Fruit fly (Drosophila melanogaster): ENCODE measurements around the gene S6k.

S6k gene

DNA sequence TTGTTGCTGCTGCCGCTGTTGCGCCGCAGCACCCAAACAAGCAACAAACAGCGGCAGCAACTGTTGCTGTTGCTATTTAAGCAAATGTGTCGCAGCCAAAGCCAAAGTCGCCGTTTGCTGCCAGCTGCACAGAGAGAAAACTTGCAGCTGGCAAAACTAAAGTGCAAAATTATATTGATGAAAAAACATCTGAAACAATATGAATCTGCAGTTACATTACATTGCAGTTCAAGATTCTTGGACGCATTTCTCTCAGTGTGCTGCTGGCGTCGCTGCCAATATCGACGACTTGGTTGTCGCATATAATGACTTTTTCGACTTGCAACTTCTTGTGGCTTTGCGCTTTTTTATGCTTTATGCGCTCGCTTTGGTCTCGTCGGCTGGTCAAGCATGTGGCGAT lies 23.5 kb upstream of the S6k start (continued):
- no peak for TF ChIP-seq CG11504 (tag; optimal IDR thresholded peaks at IDR 0.05)
- TF ChIP-seq shn (GFP tag; optimal IDR thresholded peaks at IDR 0.05), result no peak
- TF ChIP-seq Fer2 (tag; optimal IDR thresholded peaks at IDR 0.05), result no peak
- no peak for TF ChIP-seq CG11456 (GFP tag; IDR thresholded peaks at IDR 0.05)
- no peak for TF ChIP-seq jumu (GFP tag; optimal IDR thresholded peaks at IDR 0.05)
- no peak for TF ChIP-seq CG13123 (GFP tag; optimal IDR thresholded peaks at IDR 0.05)
- no peak for TF ChIP-seq CG33213 (GFP tag; optimal IDR thresholded peaks at IDR 0.05)
- no peak for TF ChIP-seq Antp (GFP tag; optimal IDR thresholded peaks at IDR 0.05)
- TF ChIP-seq CG16779 (GFP tag; IDR thresholded peaks at IDR 0.05), result no peak
- no peak for TF ChIP-seq D19B (GFP tag; optimal IDR thresholded peaks at IDR 0.05)
- no peak for TF ChIP-seq CG12236 (GFP tag; optimal IDR thresholded peaks at IDR 0.05)
- TF ChIP-seq H2.0 (GFP tag; IDR thresholded peaks at IDR 0.05), result no peak
- TF ChIP-seq sisA (GFP tag; IDR thresholded peaks at IDR 0.05), result peak; percentile 36; the same call in 1 of the 2 replicates
- TF ChIP-seq Lpt (GFP tag; optimal IDR thresholded peaks at IDR 0.05), result no peak
- TF ChIP-seq CG13775 (GFP tag; optimal IDR thresholded peaks at IDR 0.05), result no peak
- no peak for TF ChIP-seq lab (GFP tag; optimal IDR thresholded peaks at IDR 0.05)
- TF ChIP-seq tup (GFP tag; optimal IDR thresholded peaks at IDR 0.05), result no peak
- TF ChIP-seq CG9215 (GFP tag; IDR thresholded peaks at IDR 0.05), result no peak
- TF ChIP-seq CG10321 (GFP tag; IDR thresholded peaks at IDR 0.05), result no peak
- no peak for TF ChIP-seq hkb (optimal IDR thresholded peaks at IDR 0.05)
- TF ChIP-seq hkb (GFP tag; IDR thresholded peaks at IDR 0.05), result peak; percentile 25; the same call in 1 of the 2 replicates
- no peak for TF ChIP-seq croc (GFP tag; conservative IDR thresholded peaks at IDR 0.05)
- no peak for TF ChIP-seq CG13894 (tag; optimal IDR thresholded peaks at IDR 0.05)
- TF ChIP-seq D19A (tag; optimal IDR thresholded peaks at IDR 0.05), result no peak
- no peak for TF ChIP-seq CG1529 (GFP tag; optimal IDR thresholded peaks at IDR 0.05)
- TF ChIP-seq Abd-B (GFP tag; optimal IDR thresholded peaks at IDR 0.05), result no peak
- no peak for TF ChIP-seq CG17802 (tag; optimal IDR thresholded peaks at IDR 0.05)
- no peak for TF ChIP-seq CG1647 (GFP tag; optimal IDR thresholded peaks at IDR 0.05)
- no peak for TF ChIP-seq bbx (GFP tag; IDR thresholded peaks at IDR 0.05; ENCODE audit: partially characterized antibody)
- no peak for TF ChIP-seq MESR4 (GFP tag; optimal IDR thresholded peaks at IDR 0.05)
- TF ChIP-seq CG6813 (GFP tag; optimal IDR thresholded peaks at IDR 0.05), result no peak
- no peak for TF ChIP-seq gt (GFP tag; IDR thresholded peaks at IDR 0.05)
- no peak for TF ChIP-seq CG11723 (GFP tag; optimal IDR thresholded peaks at IDR 0.05)
- no peak for TF ChIP-seq zen (tag; optimal IDR thresholded peaks at IDR 0.05)
- no peak for TF ChIP-seq chinmo (GFP tag; IDR thresholded peaks at IDR 0.05; ENCODE audit: partially characterized antibody)
- TF ChIP-seq Drgx (GFP tag; IDR thresholded peaks at IDR 0.05), result peak; percentile 96
- TF ChIP-seq CG10543 (GFP tag; optimal IDR thresholded peaks at IDR 0.05), result no peak
- TF ChIP-seq CG7372 (GFP tag; IDR thresholded peaks at IDR 0.05), result no peak
- no peak for TF ChIP-seq ro (GFP tag; IDR thresholded peaks at IDR 0.05)
- no peak for TF ChIP-seq CG4282 (GFP tag; optimal IDR thresholded peaks at IDR 0.05)
- TF ChIP-seq CG34422 (GFP tag; IDR thresholded peaks at IDR 0.05), result 0 out of 3 replicates have a peak, but pooled peaks have one; percentile 7
- TF ChIP-seq dmrt99B (tag; optimal IDR thresholded peaks at IDR 0.05), result peak; percentile 24
- peak; percentile 26 for TF ChIP-seq CG8944 (GFP tag; optimal IDR thresholded peaks at IDR 0.05)
- TF ChIP-seq dpn (GFP tag; optimal IDR thresholded peaks at IDR 0.05), result peak in 1 of 2 experiments; percentile 33
- TF ChIP-seq CG12391 (tag; optimal IDR thresholded peaks at IDR 0.05), result peak; percentile 8
- TF ChIP-seq CG12299 (tag; optimal IDR thresholded peaks at IDR 0.05), result no peak
- peak; percentile 22 for TF ChIP-seq zf30C (GFP tag; optimal IDR thresholded peaks at IDR 0.05)
- TF ChIP-seq gro (GFP tag; optimal IDR thresholded peaks at IDR 0.05), result no peak
- TF ChIP-seq crp (GFP tag; optimal IDR thresholded peaks at IDR 0.05), result no peak
- TF ChIP-seq CG3995 (GFP tag; optimal IDR thresholded peaks at IDR 0.05), result no peak
- no peak for TF ChIP-seq Mrtf (GFP tag; IDR thresholded peaks at IDR 0.05)
- no peak for TF ChIP-seq Nf-YA (GFP tag; IDR thresholded peaks at IDR 0.05)

Measured in whole organism, embryonic.